Worm (Caenorhabditis elegans): ENCODE results near the gene fbf-1.

DNA sequence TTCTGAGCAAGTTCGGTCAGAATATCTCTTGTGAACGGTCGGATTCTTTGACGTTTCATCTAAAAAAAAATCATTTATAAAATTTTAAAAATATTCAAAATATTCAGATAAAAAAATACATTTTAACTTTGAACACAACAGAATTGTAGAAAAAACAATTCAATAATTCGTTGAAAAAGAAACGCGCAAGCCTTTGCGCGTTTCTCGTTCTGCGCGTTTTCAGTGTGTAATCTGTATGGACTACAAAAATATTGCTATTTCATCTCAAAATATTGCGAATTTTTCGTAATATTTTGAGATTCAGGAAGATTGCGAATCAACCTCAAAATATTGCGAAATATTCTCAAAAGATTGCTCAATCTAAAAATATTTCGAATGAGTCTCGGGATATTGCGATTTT is 24.7 kb downstream of the fbf-1 start, which contains the start of gene R12C12.7:
- TF ChIP-seq ref-1 (GFP tag; conservative IDR thresholded peaks at IDR 0.05), result no peak
- TF ChIP-seq flt-1 (GFP tag; IDR thresholded peaks at IDR 0.05), result no peak
- TF ChIP-seq T22C8.4 (GFP tag; IDR thresholded peaks at IDR 0.05), result no peak
- no peak for TF ChIP-seq klf-2 (GFP tag; conservative IDR thresholded peaks at IDR 0.05)

All from whole organism, midembryonic.